Worm (Caenorhabditis elegans): ENCODE data around the gene zipt-7.1.

DNA sequence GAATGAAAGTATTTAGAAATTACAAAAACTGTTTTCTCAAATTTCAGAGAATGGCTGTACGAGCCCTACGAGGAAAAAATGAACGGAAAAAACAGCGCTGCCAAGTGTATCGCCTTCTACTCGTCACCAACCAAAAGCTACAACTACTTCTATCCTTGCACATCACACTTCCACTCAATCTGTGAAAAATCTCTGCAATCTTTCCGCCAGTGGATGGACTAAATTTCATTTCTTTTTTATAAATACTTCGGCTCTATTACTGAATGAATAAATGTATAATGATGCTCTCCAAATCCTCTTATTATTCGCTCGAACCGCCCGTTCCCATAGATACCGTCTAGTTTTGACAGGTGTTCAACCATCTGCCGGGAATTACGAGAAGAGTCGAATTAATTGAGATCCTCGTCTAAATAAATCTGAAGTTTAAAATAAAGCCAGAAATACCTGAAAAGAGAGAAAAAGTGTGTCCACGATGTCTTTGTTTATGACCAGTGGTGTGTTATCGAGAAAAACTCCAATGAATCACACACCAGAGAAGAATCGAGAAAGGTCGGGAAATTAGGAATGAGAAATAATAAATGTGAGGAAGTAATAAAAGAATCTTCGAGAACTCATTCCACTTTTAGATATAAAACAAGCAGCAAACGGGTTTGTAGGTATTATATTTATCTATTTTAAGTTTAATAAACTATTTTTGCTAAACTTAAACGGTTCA is 10.3 kb downstream of the zipt-7.1 start:
- TF ChIP-seq tbx-2 (tag; optimal IDR thresholded peaks at IDR 0.05) (no peak), lsy-12 (tag; optimal IDR thresholded peaks at IDR 0.05) (no peak), snpc-4 (tag; optimal IDR thresholded peaks at IDR 0.05) (no peak), egl-27 (tag; optimal IDR thresholded peaks at IDR 0.05) (no peak)

All from whole organism, L3 larva.